Fruit fly (Drosophila melanogaster): ENCODE results near the gene Vps15.
A peak's percentile ranks its signal among the peaks of the same experiment; 100 is the strongest.

Vps15 gene

dm6 chr3R:9229075-9229835, 16.4 kb downstream of the Vps15 start (continued):
- peak; percentile 7 to 8 for TF ChIP-seq insv (GFP tag; optimal IDR thresholded peaks at IDR 0.05)
- TF ChIP-seq CG7357 (GFP tag; IDR thresholded peaks at IDR 0.05), result peak; percentile 36; the same call in 1 of the 3 replicates
- peak; percentile 32 for TF ChIP-seq ab (GFP tag; optimal IDR thresholded peaks at IDR 0.05)
- peak; percentile 76 for TF ChIP-seq CG2120 (GFP tag; optimal IDR thresholded peaks at IDR 0.05)
- peak; percentile 49 for TF ChIP-seq Dip3 (GFP tag; optimal IDR thresholded peaks at IDR 0.05)
- no peak for TF ChIP-seq inv (GFP tag; IDR thresholded peaks at IDR 0.05; ENCODE audit: partially characterized antibody)
- peak; percentile 42 for TF ChIP-seq ssp (GFP tag; IDR thresholded peaks at IDR 0.05)

- TF ChIP-seq Elba2 (GFP tag; optimal IDR thresholded peaks at IDR 0.05) (peak; percentile 73), vfl (GFP tag; optimal IDR thresholded peaks at IDR 0.05) (no peak), Drgx (GFP tag; IDR thresholded peaks at IDR 0.05) (peak; percentile 60), Ets65A (GFP tag) (peak; percentile 22)
Observed at dm6 chr3R:9227944-9228343, 17.7 kb downstream of the Vps15 start.

dm6 chr3R:9227330-9227729, 18.3 kb downstream of the Vps15 start:
- TF ChIP-seq Side (GFP tag; optimal IDR thresholded peaks at IDR 0.05), result no peak
- peak in 1 of 2 experiments; percentile 62 for TF ChIP-seq eve (GFP tag; optimal IDR thresholded peaks at IDR 0.05)
- peak; percentile 64 for TF ChIP-seq NfI (GFP tag; optimal IDR thresholded peaks at IDR 0.05)
- peak; percentile 52; the same call in 1 of the 3 replicates for TF ChIP-seq Optix (GFP tag; IDR thresholded peaks at IDR 0.05)
- no peak for TF ChIP-seq BEAF-32 (GFP tag; optimal IDR thresholded peaks at IDR 0.05)
- TF ChIP-seq CG10959 (GFP tag; IDR thresholded peaks at IDR 0.05), result no peak
- TF ChIP-seq Hsf (GFP tag; optimal IDR thresholded peaks at IDR 0.05), result peak; percentile 27
- TF ChIP-seq CG6689 (GFP tag; IDR thresholded peaks at IDR 0.05), result peak; percentile 85
- TF ChIP-seq CG18619 (GFP tag; optimal IDR thresholded peaks at IDR 0.05), result peak; percentile 65
- TF ChIP-seq CG2129 (GFP tag; IDR thresholded peaks at IDR 0.05; ENCODE audit: partially characterized antibody), result no peak
- TF ChIP-seq croc (GFP tag; conservative IDR thresholded peaks at IDR 0.05), result peak; percentile 15; the same call in 1 of the 3 replicates
- TF ChIP-seq br (optimal IDR thresholded peaks at IDR 0.05), result no peak
- no peak for TF ChIP-seq pros (GFP tag; optimal IDR thresholded peaks at IDR 0.05)
- peak; percentile 74 for TF ChIP-seq CG17359 (tag; optimal IDR thresholded peaks at IDR 0.05)
- TF ChIP-seq bab2 (GFP tag; optimal IDR thresholded peaks at IDR 0.05), result no peak
- no peak for TF ChIP-seq NK7.1 (GFP tag; optimal IDR thresholded peaks at IDR 0.05)
- TF ChIP-seq CG16813 (GFP tag; IDR thresholded peaks at IDR 0.05; ENCODE audit: partially characterized antibody), result no peak
- TF ChIP-seq ase (GFP tag; IDR thresholded peaks at IDR 0.05), result peak; percentile 73; the same call in 2 of the 3 replicates
- TF ChIP-seq trh (GFP tag; optimal IDR thresholded peaks at IDR 0.05), result peak; percentile 34
- TF ChIP-seq CG7839 (tag; optimal IDR thresholded peaks at IDR 0.05), result peak; percentile 86
- peak; percentile 31 for TF ChIP-seq Blimp-1 (GFP tag; optimal IDR thresholded peaks at IDR 0.05)
- TF ChIP-seq ken (GFP tag; IDR thresholded peaks at IDR 0.05), result no peak
- peak; percentile 89 for TF ChIP-seq Meics (GFP tag; optimal IDR thresholded peaks at IDR 0.05)
- peak; percentile 62; the same call in 2 of the 3 replicates for TF ChIP-seq CG6175 (GFP tag; IDR thresholded peaks at IDR 0.05)
- no peak for TF ChIP-seq CG1792 (GFP tag; optimal IDR thresholded peaks at IDR 0.05)
- TF ChIP-seq PHDP (tag; optimal IDR thresholded peaks at IDR 0.05), result peak; percentile 81
- TF ChIP-seq CG32532 (GFP tag; IDR thresholded peaks at IDR 0.05), result peak; percentile 89
- TF ChIP-seq Fer3 (tag; optimal IDR thresholded peaks at IDR 0.05), result peak; percentile 72
- no peak; the same call in 1 of the 2 replicates for TF ChIP-seq CG8765 (GFP tag; IDR thresholded peaks at IDR 0.05)
- peak; percentile 19 for TF ChIP-seq Dad (GFP tag; optimal IDR thresholded peaks at IDR 0.05)
- TF ChIP-seq CG11093 (GFP tag; IDR thresholded peaks at IDR 0.05), result peak; percentile 35; the same call in 1 of the 3 replicates
- TF ChIP-seq NC2α (GFP tag; optimal IDR thresholded peaks at IDR 0.05), result no peak
- TF ChIP-seq gt (GFP tag; IDR thresholded peaks at IDR 0.05), result no peak
- TF ChIP-seq CG5245 (GFP tag; optimal IDR thresholded peaks at IDR 0.05), result peak; percentile 37
- TF ChIP-seq CG17568 (GFP tag; optimal IDR thresholded peaks at IDR 0.05), result peak; percentile 3
- peak; percentile 74 for TF ChIP-seq CG12155 (GFP tag; optimal IDR thresholded peaks at IDR 0.05)

Measured in whole organism, embryonic.